Worm (Caenorhabditis elegans) whole organism, L2 larva: ENCODE data around the gene B0432.11.
"Not testable (repeated sequence)": the region's sequence is repeated elsewhere in the genome, so short reads cannot be mapped to it uniquely, and the experiment has no call there.

ENCODE experiments used
- F13H6.1 ChIP-seq: sonication (generic microtip); optimal IDR thresholded peaks from 2 replicates; lab custom pipeline; 2016; ENCODE audit warnings: missing genetic modification characterization, missing compliant biosample characterization
- ZK546.5 ChIP-seq: sonication (generic microtip); optimal IDR thresholded peaks from 2 replicates; lab custom pipeline; 2017; ENCODE audit warnings: missing biosample characterization, missing genetic modification characterization
- alr-1 ChIP-seq: fragments of 150-350 bp; optimal IDR thresholded peaks from 2 replicates; lab custom pipeline; 2014; ENCODE audit warnings: missing biosample characterization, missing genetic modification characterization
- aly-2 ChIP-seq: fragments of 150-350 bp; optimal IDR thresholded peaks from 2 replicates; lab custom pipeline; 2014; ENCODE audit warnings: missing biosample characterization, missing genetic modification characterization
- blmp-1 ChIP-seq: sonication (generic microtip); optimal IDR thresholded peaks from 2 replicates; lab custom pipeline; 2017; ENCODE audit warnings: missing genetic modification characterization, mild to moderate bottlenecking, missing compliant biosample characterization, antibody characterized with exemption, moderate library complexity; ENCODE audit not compliant: insufficient read depth
- ceh-16 ChIP-seq: fragments of 150-350 bp; optimal IDR thresholded peaks from 2 replicates; lab custom pipeline; 2014; ENCODE audit warnings: missing biosample characterization, missing genetic modification characterization
- ceh-82 ChIP-seq: fragments of 150-350 bp; optimal IDR thresholded peaks from 2 replicates; lab custom pipeline; 2014; ENCODE audit warnings: missing biosample characterization, missing genetic modification characterization
- crh-2 ChIP-seq: sonication (generic microtip); optimal IDR thresholded peaks from 2 replicates; lab custom pipeline; 2017; ENCODE audit warnings: missing biosample characterization, missing genetic modification characterization
- dmd-4 ChIP-seq: sonication (generic microtip); optimal IDR thresholded peaks from 2 replicates; lab custom pipeline; 2017; ENCODE audit warnings: missing biosample characterization, missing genetic modification characterization
- egl-27 ChIP-seq: sonication (generic microtip); optimal IDR thresholded peaks from 3 replicates; lab custom pipeline; 2017; ENCODE audit warnings: missing biosample characterization, missing genetic modification reagents, missing genetic modification characterization
- elt-1 ChIP-seq: fragments of 150-350 bp; optimal IDR thresholded peaks from 2 replicates; lab custom pipeline; 2014; ENCODE audit warnings: missing biosample characterization, missing genetic modification characterization
- elt-3 ChIP-seq: sonication (generic microtip); optimal IDR thresholded peaks from 2 replicates; lab custom pipeline; 2017; ENCODE audit warnings: missing biosample characterization, missing genetic modification characterization
- fos-1 ChIP-seq: fragments of 150-350 bp; optimal IDR thresholded peaks from 2 replicates; lab custom pipeline; 2014; ENCODE audit warnings: missing biosample characterization, missing genetic modification characterization
- lin-11 ChIP-seq: fragments of 150-350 bp; sonication (generic microtip); optimal IDR thresholded peaks from 2 replicates; lab custom pipeline; 2014; ENCODE audit warnings: missing biosample characterization, missing genetic modification characterization, inconsistent platforms, mixed read lengths
- lin-13 ChIP-seq: fragments of 150-350 bp; optimal IDR thresholded peaks from 2 replicates; lab custom pipeline; 2014; ENCODE audit warnings: missing biosample characterization, missing genetic modification reagents, missing genetic modification characterization
- lin-39 ChIP-seq: fragments of 150-350 bp; optimal IDR thresholded peaks from 2 replicates; lab custom pipeline; 2014; ENCODE audit warnings: missing biosample characterization, missing genetic modification reagents, missing genetic modification characterization
- mab-5 ChIP-seq: fragments of 150-350 bp; optimal IDR thresholded peaks from 2 replicates; lab custom pipeline; 2014; ENCODE audit warnings: missing biosample characterization, missing genetic modification characterization
- mbf-1 ChIP-seq: sonication (generic microtip); optimal IDR thresholded peaks from 2 replicates; lab custom pipeline; 2017; ENCODE audit warnings: missing biosample characterization, missing genetic modification characterization
- nhr-10 ChIP-seq: sonication (generic microtip); optimal IDR thresholded peaks from 2 replicates; lab custom pipeline; 2017; ENCODE audit warnings: missing biosample characterization, missing genetic modification characterization
- nhr-11 ChIP-seq: fragments of 150-350 bp; optimal IDR thresholded peaks from 2 replicates; lab custom pipeline; 2014; ENCODE audit warnings: missing biosample characterization, missing genetic modification characterization
- nhr-12 ChIP-seq: fragments of 150-350 bp; optimal IDR thresholded peaks from 2 replicates; lab custom pipeline; 2014; ENCODE audit warnings: missing biosample characterization, missing genetic modification characterization
- nhr-129 ChIP-seq: fragments of 150-350 bp; optimal IDR thresholded peaks from 2 replicates; lab custom pipeline; 2014; ENCODE audit warnings: missing biosample characterization, missing genetic modification characterization
- nhr-21 ChIP-seq: fragments of 150-350 bp; optimal IDR thresholded peaks from 2 replicates; lab custom pipeline; 2014; ENCODE audit warnings: missing biosample characterization, missing genetic modification characterization
- nhr-237 ChIP-seq: fragments of 150-350 bp; optimal IDR thresholded peaks from 2 replicates; lab custom pipeline; 2014; ENCODE audit warnings: missing biosample characterization, missing genetic modification characterization
- nhr-25 ChIP-seq: fragments of 150-350 bp; sonication (generic microtip); optimal IDR thresholded peaks from 3 replicates; lab custom pipeline; 2014; ENCODE audit warnings: missing biosample characterization, missing genetic modification characterization
- nhr-77 ChIP-seq: fragments of 150-350 bp; optimal IDR thresholded peaks from 2 replicates; lab custom pipeline; 2014; ENCODE audit warnings: missing biosample characterization, missing genetic modification characterization
- peb-1 ChIP-seq: fragments of 150-350 bp; optimal IDR thresholded peaks from 2 replicates; lab custom pipeline; 2014; ENCODE audit warnings: missing biosample characterization, missing genetic modification characterization
- sem-4 ChIP-seq: fragments of 150-350 bp; optimal IDR thresholded peaks from 2 replicates; lab custom pipeline; 2014; ENCODE audit warnings: missing biosample characterization, missing genetic modification reagents, missing genetic modification characterization
- skn-1 ChIP-seq: sonication (generic microtip); optimal IDR thresholded peaks from 2 replicates; lab custom pipeline; 2017; ENCODE audit warnings: missing biosample characterization, missing genetic modification characterization
- sma-3 ChIP-seq: sonication (generic microtip); optimal IDR thresholded peaks from 2 replicates; lab custom pipeline; 2016; ENCODE audit warnings: missing genetic modification reagents, missing genetic modification characterization, missing compliant biosample characterization
- sma-9 ChIP-seq, 2 experiments: fragments of 150-350 bp in 1 of 2; sonication (generic microtip) in 1 of 2; optimal IDR thresholded peaks; 2 replicates each; lab custom pipeline; 2014 to 2016; ENCODE audit warnings: missing genetic modification characterization in 2 of 2, mild to moderate bottlenecking in 1 of 2, missing biosample characterization in 1 of 2, missing compliant biosample characterization in 1 of 2, missing genetic modification reagents in 1 of 2, moderate library complexity in 1 of 2
- snpc-4 ChIP-seq: fragments of 150-350 bp; optimal IDR thresholded peaks from 2 replicates; lab custom pipeline; 2014; ENCODE audit warnings: missing biosample characterization, missing genetic modification characterization
- unc-62 ChIP-seq: fragments of 150-350 bp; optimal IDR thresholded peaks from 2 replicates; lab custom pipeline; 2014; ENCODE audit warnings: missing biosample characterization, missing genetic modification reagents, missing genetic modification characterization
- ztf-11 ChIP-seq: sonication (generic microtip); optimal IDR thresholded peaks from 2 replicates; lab custom pipeline; 2017; ENCODE audit warnings: missing biosample characterization, missing genetic modification characterization
- ztf-4 ChIP-seq: fragments of 150-350 bp; optimal IDR thresholded peaks from 2 replicates; lab custom pipeline; 2014; ENCODE audit warnings: missing biosample characterization, missing genetic modification characterization

The B0432.11 gene

ce11 chrII:313540-313939 lies 19.0 kb upstream of the B0432.11 start:
- TF ChIP-seq F13H6.1 (tag; lab: Kevin White, UChicago) = no peak
- no peak for TF ChIP-seq nhr-10 (tag; lab: Kevin White, UChicago)
- no peak for TF ChIP-seq elt-1 (tag; lab: Kevin White, UChicago)
- no peak for TF ChIP-seq nhr-11 (tag; lab: Kevin White, UChicago)
- TF ChIP-seq snpc-4 = no peak
- no peak for TF ChIP-seq elt-3 (tag; lab: Kevin White, UChicago)
- TF ChIP-seq sma-3 (GFP tag; lab: Kevin White, UChicago) = no peak
- no peak for TF ChIP-seq mbf-1
- TF ChIP-seq ceh-16 (tag; lab: Kevin White, UChicago) = peak; percentile 12
- peak; percentile 32 for TF ChIP-seq nhr-129 (tag; lab: Kevin White, UChicago)
- peak; percentile 1 for TF ChIP-seq sma-9 (GFP tag; optimal IDR thresholded peaks at IDR 0.05; lab: Kevin White, UChicago)
- TF ChIP-seq sma-9 (tag; optimal IDR thresholded peaks at IDR 0.05; lab: Kevin White, UChicago) = no peak
- no peak for TF ChIP-seq nhr-237
- no peak for TF ChIP-seq nhr-21 (tag; lab: Kevin White, UChicago)
- no peak for TF ChIP-seq sem-4 (tag; lab: Kevin White, UChicago)
- TF ChIP-seq nhr-77 (tag; lab: Kevin White, UChicago) = no peak
- no peak for TF ChIP-seq nhr-25
- no peak for TF ChIP-seq ceh-82 (tag; lab: Kevin White, UChicago)
- no peak for TF ChIP-seq nhr-12 (tag; lab: Kevin White, UChicago)
- no peak for TF ChIP-seq blmp-1 (tag; lab: Kevin White, UChicago)
- TF ChIP-seq lin-39 = no peak
- TF ChIP-seq skn-1 = no peak
- TF ChIP-seq ztf-11 (tag; lab: Kevin White, UChicago) = no peak
- TF ChIP-seq lin-11 = no peak
- TF ChIP-seq ztf-4 (tag; lab: Kevin White, UChicago) = no peak
- no peak for TF ChIP-seq dmd-4
- no peak for TF ChIP-seq lin-13 (GFP tag; lab: Kevin White, UChicago)

- TF ChIP-seq aly-2, peb-1, ceh-16 (tag; lab: Kevin White, UChicago): not testable (repeated sequence)
These were observed 17.6 kb upstream of the B0432.11 start, which contains the start of gene mps-2 for ce11 chrII:312110-312509. TSS of gene mps-2 (minus strand) at chrII:312210.

DNA sequence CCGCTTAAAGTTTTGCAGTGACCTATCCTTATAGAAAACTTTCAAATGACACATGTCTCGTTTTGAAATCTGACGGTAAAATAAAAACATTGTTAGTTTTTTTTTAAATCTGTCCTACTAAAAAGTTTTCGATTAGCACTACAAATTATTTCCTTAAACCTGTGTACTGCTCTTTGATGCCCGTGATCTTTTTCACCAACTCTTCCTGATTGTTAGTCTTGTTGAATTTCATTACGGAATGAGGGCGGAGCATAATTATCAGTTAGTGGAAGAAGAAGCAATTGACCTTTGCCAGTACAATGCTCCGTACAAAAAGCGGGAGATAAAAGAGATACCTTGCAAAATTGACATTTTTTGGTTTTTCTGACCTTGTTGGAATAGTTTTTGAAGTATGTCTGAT lies 12.6 kb upstream of the B0432.11 start, which contains the start of gene K01A2.4:
Gene K01A2.4, plus strand, starts transcription at position 301 of the 400 bp plus-strand sequence.
- TF ChIP-seq alr-1 (no peak), crh-2 (tag; lab: Kevin White, UChicago) (no peak), nhr-77 (tag; lab: Kevin White, UChicago) (no peak), lin-13 (GFP tag; lab: Kevin White, UChicago) (no peak), blmp-1 (tag; lab: Kevin White, UChicago) (no peak), ZK546.5 (tag; lab: Kevin White, UChicago) (no peak), mab-5 (no peak), skn-1 (no peak), nhr-11 (tag; lab: Kevin White, UChicago) (no peak), nhr-21 (tag; lab: Kevin White, UChicago) (no peak), unc-62 (GFP tag; lab: Kevin White, UChicago) (no peak), egl-27 (tag; lab: Kevin White, UChicago) (no peak), aly-2 (tag; lab: Kevin White, UChicago) (no peak), elt-3 (tag; lab: Kevin White, UChicago) (no peak)

- TF ChIP-seq sma-9 (GFP tag; optimal IDR thresholded peaks at IDR 0.05; lab: Kevin White, UChicago) = no peak
- no peak for TF ChIP-seq sma-9 (tag; optimal IDR thresholded peaks at IDR 0.05; lab: Kevin White, UChicago)
- TF ChIP-seq fos-1 (tag; lab: Kevin White, UChicago) = peak; percentile 62
These were observed 11.1 kb upstream of the B0432.11 start, which contains the start of gene col-69 for ce11 chrII:305645-306044. TSS of gene col-69 (minus strand) at chrII:305745.
